Worm (Caenorhabditis elegans) whole organism, L1 larva: ENCODE data around the gene C06B3.6.
A peak's percentile ranks its signal among the peaks of the same experiment; 100 is the strongest.

Experiments
- C16A3.4 ChIP-seq: fragments of 150-350 bp; optimal IDR thresholded peaks from 2 replicates; lab custom pipeline; 2014; ENCODE audit warnings: missing biosample characterization, missing genetic modification characterization
- C34B4.2 ChIP-seq: sonication (generic microtip); optimal IDR thresholded peaks from 2 replicates; lab custom pipeline; 2017; ENCODE audit warnings: mild to moderate bottlenecking, missing genetic modification characterization, missing compliant biosample characterization
- aha-1 ChIP-seq: fragments of 150-350 bp; optimal IDR thresholded peaks from 2 replicates; lab custom pipeline; 2014; ENCODE audit warnings: missing biosample characterization, missing genetic modification characterization
- aly-2 ChIP-seq: fragments of 150-350 bp; optimal IDR thresholded peaks from 2 replicates; lab custom pipeline; 2014; ENCODE audit warnings: missing biosample characterization, missing genetic modification characterization
- blmp-1 ChIP-seq: fragments of 150-350 bp; optimal IDR thresholded peaks from 2 replicates; lab custom pipeline; 2014; ENCODE audit warnings: missing biosample characterization, missing genetic modification characterization
- ceh-63 ChIP-seq: fragments of 200-800 bp; sonication (Bioruptor generic); optimal IDR thresholded peaks from 2 replicates; lab custom pipeline; 2018; ENCODE audit warnings: mild to moderate bottlenecking, missing genetic modification characterization, missing compliant biosample characterization
- ceh-8 ChIP-seq: fragments of 200-800 bp; sonication (Bioruptor generic); optimal IDR thresholded peaks from 2 replicates; lab custom pipeline; 2018; ENCODE audit warnings: mild to moderate bottlenecking, missing genetic modification characterization, moderate library complexity, missing compliant biosample characterization
- ceh-82 ChIP-seq, 3 experiments: fragments of 150-350 bp in 1 of 3; sonication (generic microtip) in 2 of 3; optimal IDR thresholded peaks; 2 replicates each; lab custom pipeline; 2014 to 2017; ENCODE audit warnings: missing biosample characterization in 3 of 3, missing genetic modification characterization in 3 of 3
- ces-1 ChIP-seq: fragments of 150-350 bp; optimal IDR thresholded peaks from 2 replicates; lab custom pipeline; 2014; ENCODE audit warnings: missing biosample characterization, missing genetic modification reagents, missing genetic modification characterization
- dsc-1 ChIP-seq: sonication (generic microtip); optimal IDR thresholded peaks from 2 replicates; lab custom pipeline; 2016; ENCODE audit warnings: mild to moderate bottlenecking, missing genetic modification characterization, missing compliant biosample characterization
- efl-1 ChIP-seq, 4 experiments: fragments of 150-350 bp; optimal IDR thresholded peaks in 3 of 4; peaks in 1 of 4; 1 replicate in 1 of 4; 2 replicates in 3 of 4; lab custom pipeline; 2014; ENCODE audit warnings: missing biosample characterization in 2 of 4, missing genetic modification characterization in 2 of 4, missing genetic modification reagents in 2 of 4
- egl-27 ChIP-seq, 2 experiments: fragments of 150-350 bp in 1 of 2; sonication (generic microtip); optimal IDR thresholded peaks; 3 replicates each; lab custom pipeline; 2017 to 2018; ENCODE audit warnings: missing biosample characterization in 2 of 2, missing genetic modification characterization in 2 of 2, missing genetic modification reagents in 2 of 2
- ets-5 ChIP-seq: fragments of 200-800 bp; sonication (Bioruptor generic); IDR thresholded peaks from 2 replicates; pipeline ENCODE4 v1.3.6; 2022; ENCODE audit warnings: missing genetic modification characterization, missing compliant biosample characterization
- fos-1 ChIP-seq: fragments of 150-350 bp; optimal IDR thresholded peaks from 2 replicates; lab custom pipeline; 2014; ENCODE audit warnings: missing biosample characterization, missing genetic modification characterization
- grh-1 ChIP-seq: fragments of 200-800 bp; sonication (Bioruptor generic); IDR thresholded peaks from 2 replicates; pipeline ENCODE4 v1.3.6; 2022; ENCODE audit warnings: missing genetic modification reagents, missing genetic modification characterization, missing compliant biosample characterization
- irx-1 ChIP-seq: sonication (generic microtip); optimal IDR thresholded peaks from 2 replicates; lab custom pipeline; 2016; ENCODE audit warnings: missing genetic modification characterization, missing compliant biosample characterization
- jun-1 ChIP-seq: fragments of 150-350 bp; optimal IDR thresholded peaks from 2 replicates; lab custom pipeline; 2014; ENCODE audit warnings: missing biosample characterization, missing genetic modification reagents, missing genetic modification characterization
- lin-13 ChIP-seq: fragments of 150-350 bp; optimal IDR thresholded peaks from 2 replicates; lab custom pipeline; 2014; ENCODE audit warnings: missing biosample characterization, missing genetic modification reagents, missing genetic modification characterization
- lin-14 ChIP-seq: fragments of 200-800 bp; sonication (Bioruptor generic); optimal IDR thresholded peaks from 2 replicates; lab custom pipeline; 2018; ENCODE audit warnings: mild to moderate bottlenecking, missing genetic modification characterization, moderate library complexity, missing compliant biosample characterization
- lin-15B ChIP-seq: fragments of 150-350 bp; sonication (generic microtip); optimal IDR thresholded peaks from 3 replicates; lab custom pipeline; 2014; ENCODE audit warnings: missing biosample characterization, missing genetic modification characterization
- lin-35 ChIP-seq, 2 experiments: fragments of 150-350 bp; optimal IDR thresholded peaks; 2 replicates each; lab custom pipeline; 2014; ENCODE audit warnings: missing biosample characterization in 2 of 2, missing genetic modification characterization in 2 of 2, missing genetic modification reagents in 2 of 2
- lin-39 ChIP-seq: fragments of 150-350 bp; optimal IDR thresholded peaks from 2 replicates; lab custom pipeline; 2014; ENCODE audit warnings: missing biosample characterization, missing genetic modification reagents, missing genetic modification characterization
- lir-3 ChIP-seq: sonication (generic microtip); optimal IDR thresholded peaks from 2 replicates; lab custom pipeline; 2016; ENCODE audit warnings: mild to moderate bottlenecking, missing genetic modification characterization, moderate library complexity, missing compliant biosample characterization; ENCODE audit not compliant: poor library complexity
- mab-9 ChIP-seq: fragments of 200-800 bp; sonication (Bioruptor generic); IDR thresholded peaks from 2 replicates; pipeline ENCODE4 v1.3.6; 2022; ENCODE audit warnings: missing genetic modification reagents, missing genetic modification characterization, missing compliant biosample characterization
- mep-1 ChIP-seq: fragments of 150-350 bp; optimal IDR thresholded peaks from 2 replicates; lab custom pipeline; 2014; ENCODE audit warnings: missing biosample characterization, missing genetic modification characterization
- nhr-11 ChIP-seq: fragments of 150-350 bp; optimal IDR thresholded peaks from 2 replicates; lab custom pipeline; 2014; ENCODE audit warnings: missing biosample characterization, missing genetic modification characterization
- nhr-12 ChIP-seq: sonication (generic microtip); optimal IDR thresholded peaks from 2 replicates; lab custom pipeline; 2017; ENCODE audit warnings: missing biosample characterization, missing genetic modification characterization
- nhr-20 ChIP-seq: sonication (generic microtip); optimal IDR thresholded peaks from 2 replicates; lab custom pipeline; 2016; ENCODE audit warnings: mild to moderate bottlenecking, missing genetic modification characterization, missing compliant biosample characterization
- nhr-47 ChIP-seq: sonication (generic microtip); optimal IDR thresholded peaks from 2 replicates; lab custom pipeline; 2016; ENCODE audit warnings: mild to moderate bottlenecking, missing genetic modification characterization, moderate library complexity, missing compliant biosample characterization
- nhr-71 ChIP-seq: sonication (generic microtip); optimal IDR thresholded peaks from 2 replicates; lab custom pipeline; 2016; ENCODE audit warnings: mild to moderate bottlenecking, missing genetic modification characterization, moderate library complexity, missing compliant biosample characterization
- nhr-76 ChIP-seq: sonication (generic microtip); optimal IDR thresholded peaks from 2 replicates; lab custom pipeline; 2017; ENCODE audit warnings: missing biosample characterization, missing genetic modification characterization
- nhr-90 ChIP-seq: sonication (generic microtip); optimal IDR thresholded peaks from 2 replicates; lab custom pipeline; 2016; ENCODE audit warnings: mild to moderate bottlenecking, missing genetic modification characterization, missing compliant biosample characterization; ENCODE audit not compliant: poor library complexity
- snu-23 ChIP-seq: sonication (generic microtip); optimal IDR thresholded peaks from 2 replicates; lab custom pipeline; 2016; ENCODE audit warnings: missing genetic modification characterization, missing compliant biosample characterization
- sox-4 ChIP-seq: sonication (generic microtip); optimal IDR thresholded peaks from 2 replicates; lab custom pipeline; 2016; ENCODE audit warnings: missing genetic modification characterization, missing compliant biosample characterization
- sptf-1 ChIP-seq: fragments of 150-350 bp; optimal IDR thresholded peaks from 2 replicates; lab custom pipeline; 2014; ENCODE audit warnings: missing biosample characterization, missing genetic modification characterization
- tbx-2 ChIP-seq: sonication (generic microtip); optimal IDR thresholded peaks from 2 replicates; lab custom pipeline; 2016; ENCODE audit warnings: missing genetic modification characterization, missing compliant biosample characterization
- tlp-1 ChIP-seq: fragments of 150-350 bp; optimal IDR thresholded peaks from 2 replicates; lab custom pipeline; 2014; ENCODE audit warnings: missing biosample characterization, missing genetic modification characterization
- unc-86 ChIP-seq: sonication (generic microtip); optimal IDR thresholded peaks from 2 replicates; lab custom pipeline; 2016; ENCODE audit warnings: missing genetic modification characterization, missing compliant biosample characterization
- ztf-11 ChIP-seq, 2 experiments: sonication (generic microtip); optimal IDR thresholded peaks; 2 replicates each; lab custom pipeline; 2016 to 2017; ENCODE audit warnings: missing genetic modification characterization in 2 of 2, missing biosample characterization in 1 of 2, missing compliant biosample characterization in 1 of 2

C06B3.6 gene

ce11 chrV:13906166-13906565 is 2.6 kb downstream of the C06B3.6 start, which contains the start of gene stdh-1:
Gene stdh-1, plus strand, starts transcription at chrV:13906492.
- TF ChIP-seq grh-1 (GFP tag; lab: Robert Waterston, UW) (no peak), nhr-71 (tag; lab: Kevin White, UChicago) (peak; percentile 32), dsc-1 (no peak), nhr-47 (tag; lab: Kevin White, UChicago) (no peak), lin-13 (GFP tag; lab: Kevin White, UChicago) (no peak), lin-14 (peak; percentile 69), ceh-82 (tag; optimal IDR thresholded peaks at IDR 0.05; lab: Kevin White, UChicago) (no peak), ets-5 (GFP tag; lab: Robert Waterston, UW) (no peak), blmp-1 (tag; lab: Kevin White, UChicago) (peak; percentile 15), lin-15B (tag; lab: Kevin White, UChicago) (no peak), irx-1 (no peak), snu-23 (GFP tag; lab: Kevin White, UChicago) (peak; percentile 25), lir-3 (tag; lab: Kevin White, UChicago) (no peak), C34B4.2 (tag; lab: Kevin White, UChicago) (no peak), C16A3.4 (tag; lab: Kevin White, UChicago) (peak; percentile 5), aha-1 (tag; lab: Kevin White, UChicago) (no peak), nhr-12 (tag; lab: Kevin White, UChicago) (no peak), efl-1 (optimal IDR thresholded peaks at IDR 0.05; lab: Kevin White, UChicago) (peak in 1 of 2 experiments; percentile 0), efl-1 (GFP tag; optimal IDR thresholded peaks at IDR 0.05 in 1 of 2; lab: Kevin White, UChicago) (peak in 1 of 2 experiments; percentile 61), nhr-11 (tag; lab: Kevin White, UChicago) (no peak), aly-2 (no peak), ces-1 (GFP tag; lab: Kevin White, UChicago) (no peak), ztf-11 (tag; optimal IDR thresholded peaks at IDR 0.05; lab: Kevin White, UChicago) (no peak), sptf-1 (tag; lab: Kevin White, UChicago) (no peak), mab-9 (GFP tag; lab: Robert Waterston, UW) (no peak), mep-1 (peak; percentile 35), ceh-63 (GFP tag; lab: Kevin White, UChicago) (no peak)
- TF ChIP-seq, all 84 proteins: peak for 7

- TF ChIP-seq nhr-20 (tag; lab: Kevin White, UChicago): no peak
- no peak for TF ChIP-seq sox-4 (tag; lab: Kevin White, UChicago)
- TF ChIP-seq fos-1 (tag; lab: Kevin White, UChicago): no peak
- no peak for TF ChIP-seq nhr-11 (tag; lab: Kevin White, UChicago)
- TF ChIP-seq jun-1 (tag; lab: Kevin White, UChicago): no peak
- TF ChIP-seq lin-35 (GFP tag; optimal IDR thresholded peaks at IDR 0.05; lab: Kevin White, UChicago): no peak
- TF ChIP-seq egl-27 (tag; optimal IDR thresholded peaks at IDR 0.05; lab: Kevin White, UChicago): no peak
- TF ChIP-seq nhr-47 (tag; lab: Kevin White, UChicago): no peak
- TF ChIP-seq lin-39 (tag; lab: Kevin White, UChicago): no peak
- no peak for TF ChIP-seq ceh-8 (GFP tag; lab: Kevin White, UChicago)
- TF ChIP-seq nhr-90 (tag; lab: Kevin White, UChicago): no peak
- TF ChIP-seq tbx-2: no peak
- TF ChIP-seq C34B4.2 (tag; lab: Kevin White, UChicago): no peak
- TF ChIP-seq ztf-11 (tag; optimal IDR thresholded peaks at IDR 0.05; lab: Kevin White, UChicago): no peak
- no peak for TF ChIP-seq grh-1 (GFP tag; lab: Robert Waterston, UW)
- no peak for TF ChIP-seq tlp-1
Measured at ce11 chrV:13904446-13904845, 4.3 kb downstream of the C06B3.6 start, which contains the start of gene stdh-3. Gene stdh-3, plus strand, starts transcription at chrV:13904611.

ce11 chrV:13902495-13902894 is 6.3 kb downstream of the C06B3.6 start, which contains the start of gene C06B3.1:
Gene C06B3.1, plus strand, starts transcription at chrV:13902795.
- TF ChIP-seq nhr-76 (no peak), unc-86 (tag; lab: Kevin White, UChicago) (no peak)
